Fruit fly (Drosophila melanogaster) whole organism, adult: ENCODE results near the gene Tpst.

Experiments
- CG11617 ChIP-seq: fragments of 200-800 bp; sonication (Bioruptor generic); optimal IDR thresholded peaks from 2 replicates; lab custom pipeline; 2017; ENCODE audit warnings: mild to moderate bottlenecking, missing biosample characterization, missing genetic modification reagents, missing genetic modification characterization
- CG12768 ChIP-seq: fragments of 200-800 bp; sonication (Bioruptor generic); optimal IDR thresholded peaks from 2 replicates; lab custom pipeline; 2017; ENCODE audit warnings: missing biosample characterization, missing genetic modification characterization, mild to moderate bottlenecking, moderate library complexity, missing genetic modification reagents
- CG14711 ChIP-seq: fragments of 200-800 bp; sonication (Bioruptor generic); optimal IDR thresholded peaks from 2 replicates; lab custom pipeline; 2018; ENCODE audit warnings: missing biosample characterization, mild to moderate bottlenecking, missing genetic modification characterization, moderate library complexity
- CG1620 ChIP-seq: fragments of 200-800 bp; sonication (Bioruptor generic); optimal IDR thresholded peaks from 2 replicates; lab custom pipeline; 2016; ENCODE audit warnings: missing biosample characterization, missing genetic modification characterization
- CG33017 ChIP-seq: fragments of 200-800 bp; sonication (Bioruptor generic); optimal IDR thresholded peaks from 2 replicates; lab custom pipeline; 2018; ENCODE audit warnings: missing biosample characterization, mild to moderate bottlenecking, missing genetic modification characterization, moderate library complexity
- CG5204 ChIP-seq: fragments of 200-800 bp; sonication (Bioruptor generic); optimal IDR thresholded peaks from 2 replicates; lab custom pipeline; 2016; ENCODE audit warnings: missing biosample characterization, missing genetic modification characterization
- CG7045 ChIP-seq: fragments of 200-800 bp; sonication (Bioruptor generic); optimal IDR thresholded peaks from 2 replicates; lab custom pipeline; 2017; ENCODE audit warnings: missing biosample characterization, mild to moderate bottlenecking, missing genetic modification characterization
- CG7101 ChIP-seq: fragments of 200-800 bp; sonication (Bioruptor generic); optimal IDR thresholded peaks from 2 replicates; lab custom pipeline; 2018; ENCODE audit warnings: missing biosample characterization, mild to moderate bottlenecking, missing genetic modification characterization, moderate library complexity
- Clk ChIP-seq: fragments of 200-800 bp; sonication (Bioruptor generic); optimal IDR thresholded peaks from 2 replicates; lab custom pipeline; 2017; ENCODE audit warnings: missing biosample characterization, missing genetic modification characterization
- Crg-1 ChIP-seq: fragments of 200-800 bp; sonication (Bioruptor generic); optimal IDR thresholded peaks from 2 replicates; lab custom pipeline; 2016; ENCODE audit warnings: missing biosample characterization, missing genetic modification characterization
- Hr96 ChIP-seq: fragments of 200-800 bp; sonication (Bioruptor generic); optimal IDR thresholded peaks from 2 replicates; lab custom pipeline; 2016; ENCODE audit warnings: missing biosample characterization, missing genetic modification characterization
- Mnt ChIP-seq: fragments of 200-800 bp; sonication (Bioruptor generic); optimal IDR thresholded peaks from 2 replicates; lab custom pipeline; 2016; ENCODE audit warnings: missing biosample characterization, mild to moderate bottlenecking, missing genetic modification characterization
- bab1 ChIP-seq: fragments of 200-800 bp; sonication (Bioruptor generic); optimal IDR thresholded peaks from 3 replicates; lab custom pipeline; 2019; ENCODE audit warnings: missing biosample characterization, mild to moderate bottlenecking, missing genetic modification characterization, moderate library complexity
- cic ChIP-seq: fragments of 200-800 bp; sonication (Bioruptor generic); optimal IDR thresholded peaks from 2 replicates; lab custom pipeline; 2017; ENCODE audit warnings: missing biosample characterization, mild to moderate bottlenecking, missing genetic modification characterization, moderate library complexity
- cnc ChIP-seq, 2 experiments: fragments of >200 bp; optimal IDR thresholded peaks; 2 replicates each; lab custom pipeline; 2017
- kay ChIP-seq: fragments of 200-800 bp; sonication (Bioruptor generic); peaks from one replicate; lab custom pipeline; 2016; ENCODE audit warnings: missing biosample characterization, missing genetic modification characterization, borderline replicate concordance
- ovo ChIP-seq: fragments of 200-800 bp; sonication (Bioruptor generic); optimal IDR thresholded peaks from 2 replicates; lab custom pipeline; 2016; ENCODE audit warnings: missing biosample characterization, missing genetic modification characterization
- pad ChIP-seq: fragments of 200-800 bp; sonication (Bioruptor generic); optimal IDR thresholded peaks from 3 replicates; lab custom pipeline; 2017; ENCODE audit warnings: missing biosample characterization, missing genetic modification characterization, mild to moderate bottlenecking, moderate library complexity, missing genetic modification reagents
- tj ChIP-seq: fragments of 200-800 bp; sonication (Bioruptor generic); optimal IDR thresholded peaks from 3 replicates; lab custom pipeline; 2017; ENCODE audit warnings: missing biosample characterization, mild to moderate bottlenecking, missing genetic modification characterization, moderate library complexity
- toe ChIP-seq: fragments of 200-800 bp; sonication (Bioruptor generic); optimal IDR thresholded peaks from 2 replicates; lab custom pipeline; 2016; ENCODE audit warnings: missing biosample characterization, missing genetic modification characterization

The Tpst gene

DNA sequence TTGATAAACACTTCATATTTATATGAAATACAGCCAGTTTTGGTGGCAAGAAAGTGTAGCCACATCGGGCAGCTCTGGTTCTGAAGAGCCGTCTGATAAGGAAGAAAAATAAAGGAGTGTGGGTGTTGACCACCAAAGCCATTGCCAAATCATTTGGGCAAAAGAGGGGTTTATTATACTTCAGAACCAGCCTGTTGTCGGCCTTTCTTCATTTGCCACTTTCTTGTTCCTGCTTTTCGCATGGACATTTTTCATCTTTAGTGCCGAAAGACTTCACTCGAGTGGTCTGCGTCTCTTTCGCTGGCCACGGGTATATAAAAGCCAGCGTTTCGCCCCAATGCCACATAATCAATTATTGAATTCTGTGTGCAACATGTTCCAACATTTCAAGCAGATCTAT lies 29.5 kb upstream of the Tpst start, which contains the start of gene CG15756:
TSS of gene CG15756 (plus strand) at position 301 of the 400 bp plus-strand sequence.
- TF ChIP-seq CG7101 (tag; lab: Kevin White, UChicago), result no peak
- no peak for TF ChIP-seq CG14711 (tag; lab: Kevin White, UChicago)
- TF ChIP-seq CG1620 (GFP tag; lab: Kevin White, UChicago), result no peak
- TF ChIP-seq Crg-1 (GFP tag; lab: Kevin White, UChicago), result no peak
- TF ChIP-seq ovo (GFP tag; lab: Kevin White, UChicago), result no peak

DNA sequence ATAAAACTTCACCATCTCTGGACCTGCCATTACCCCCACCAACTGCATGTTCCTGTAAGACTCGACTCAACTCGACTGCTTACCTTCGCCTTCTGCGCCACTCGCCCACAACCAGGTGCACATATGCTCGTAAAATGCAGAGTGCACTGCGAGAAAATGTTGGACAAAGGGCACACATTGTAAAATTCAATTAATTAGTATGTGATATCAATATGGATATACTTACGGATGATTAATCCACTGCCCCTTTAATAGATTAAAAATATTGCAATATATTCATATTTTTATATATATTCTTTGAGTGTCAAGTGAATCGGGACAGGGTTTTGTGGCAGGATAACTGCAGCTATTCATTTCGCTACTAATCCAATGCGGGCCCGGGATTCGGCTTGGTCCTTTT lies 26.8 kb upstream of the Tpst start:
- TF ChIP-seq Mnt (GFP tag; lab: Kevin White, UChicago) (no peak), Crg-1 (GFP tag; lab: Kevin White, UChicago) (no peak), CG11617 (no peak), CG7101 (tag; lab: Kevin White, UChicago) (no peak), pad (GFP tag; lab: Kevin White, UChicago) (no peak), CG14711 (tag; lab: Kevin White, UChicago) (no peak), CG1620 (GFP tag; lab: Kevin White, UChicago) (no peak), Hr96 (no peak), CG7045 (no peak), cnc (optimal IDR thresholded peaks at IDR 0.05; lab: Kevin White, UChicago) (no peak), CG5204 (GFP tag; lab: Kevin White, UChicago) (no peak)

DNA sequence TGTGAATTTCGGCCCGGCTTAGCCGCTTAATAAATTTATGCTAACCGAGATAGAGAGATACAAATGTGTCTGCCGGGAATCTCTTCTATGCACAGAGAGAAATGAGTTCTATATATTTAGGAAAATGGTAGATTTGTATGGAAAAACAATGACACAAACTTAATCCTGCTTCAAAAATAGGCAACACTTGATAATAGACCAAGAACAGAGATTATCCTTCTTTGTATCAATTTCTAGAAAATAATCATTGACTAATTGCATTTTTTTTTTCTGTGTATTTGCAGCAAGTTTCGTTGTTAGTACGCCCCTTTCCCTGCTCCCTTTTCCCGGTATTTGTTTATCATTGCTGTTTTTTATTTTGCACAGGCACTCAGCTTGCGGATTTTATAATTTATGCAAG lies 24.2 kb upstream of the Tpst start:
- TF ChIP-seq CG1620 (GFP tag; lab: Kevin White, UChicago) (no peak), CG12768 (GFP tag; lab: Kevin White, UChicago) (no peak), CG5204 (GFP tag; lab: Kevin White, UChicago) (no peak), Clk (GFP tag; lab: Kevin White, UChicago) (no peak), cic (GFP tag; lab: Kevin White, UChicago) (no peak), CG14711 (tag; lab: Kevin White, UChicago) (no peak), Hr96 (no peak), toe (GFP tag; lab: Kevin White, UChicago) (no peak), Mnt (GFP tag; lab: Kevin White, UChicago) (no peak)

DNA sequence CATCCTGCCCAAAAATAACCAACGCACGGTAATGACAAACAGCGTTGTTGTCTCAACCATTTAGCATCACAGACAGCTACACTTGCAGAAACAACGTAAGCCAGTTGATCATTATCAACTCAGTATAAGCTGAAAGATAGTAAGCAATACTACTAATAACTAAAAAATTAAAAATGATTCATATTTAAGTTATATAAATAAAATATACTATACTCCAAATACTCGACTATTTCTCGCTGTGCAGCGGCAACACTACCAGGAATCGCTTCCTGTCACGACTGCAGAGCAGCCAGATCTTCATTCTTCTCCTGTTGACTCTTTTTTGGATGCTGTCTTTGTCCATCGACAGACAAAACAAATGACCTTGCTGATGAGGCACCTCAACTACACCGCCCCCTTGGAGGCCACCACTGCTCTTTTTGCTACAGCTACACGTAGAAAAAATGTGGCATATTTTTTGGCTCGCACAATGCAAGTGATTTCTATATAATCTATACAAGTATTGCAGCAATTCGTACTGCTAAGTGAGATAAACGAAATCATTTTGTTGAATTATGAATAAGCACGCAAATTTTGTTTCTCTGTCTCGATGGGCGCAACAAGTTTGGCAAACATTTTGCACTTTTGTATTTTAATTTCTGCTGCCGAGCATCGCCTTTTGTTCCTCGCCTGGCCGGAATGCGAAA lies 22.6 kb upstream of the Tpst start:
- TF ChIP-seq CG11617 (no peak), Crg-1 (GFP tag; lab: Kevin White, UChicago) (no peak), CG7101 (tag; lab: Kevin White, UChicago) (no peak), Hr96 (no peak), Clk (GFP tag; lab: Kevin White, UChicago) (no peak), cnc (optimal IDR thresholded peaks at IDR 0.05; lab: Kevin White, UChicago) (no peak)

DNA sequence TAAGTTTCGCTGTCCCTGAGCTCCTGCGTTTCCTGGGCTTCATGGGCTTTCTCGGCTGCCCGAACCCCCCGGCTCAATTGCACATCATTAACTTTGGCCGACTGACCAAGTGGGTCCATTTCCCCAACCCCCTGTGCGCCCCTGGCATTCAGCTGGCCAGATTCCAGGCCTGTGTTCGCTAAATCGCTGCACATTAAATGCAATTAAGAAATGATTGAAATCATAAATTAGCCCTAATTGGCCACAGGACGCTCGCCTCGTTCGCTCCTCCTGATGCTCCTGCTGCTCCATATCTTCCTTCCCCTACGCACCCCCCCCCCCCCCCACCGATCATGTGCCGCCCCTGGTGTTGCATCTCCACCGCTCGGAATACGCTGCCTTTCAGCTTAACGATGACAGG lies 21.5 kb upstream of the Tpst start:
- TF ChIP-seq CG12768 (GFP tag; lab: Kevin White, UChicago) (no peak), cic (GFP tag; lab: Kevin White, UChicago) (no peak), toe (GFP tag; lab: Kevin White, UChicago) (no peak), bab1 (no peak), Mnt (GFP tag; lab: Kevin White, UChicago) (no peak), tj (GFP tag; lab: Kevin White, UChicago) (no peak), CG33017 (tag; lab: Kevin White, UChicago) (no peak), Crg-1 (GFP tag; lab: Kevin White, UChicago) (no peak), CG7101 (tag; lab: Kevin White, UChicago) (no peak), CG11617 (no peak), Hr96 (no peak), ovo (GFP tag; lab: Kevin White, UChicago) (no peak), cnc (optimal IDR thresholded peaks at IDR 0.05; lab: Kevin White, UChicago) (no peak), Clk (GFP tag; lab: Kevin White, UChicago) (no peak), CG14711 (tag; lab: Kevin White, UChicago) (no peak), CG7045 (no peak)

DNA sequence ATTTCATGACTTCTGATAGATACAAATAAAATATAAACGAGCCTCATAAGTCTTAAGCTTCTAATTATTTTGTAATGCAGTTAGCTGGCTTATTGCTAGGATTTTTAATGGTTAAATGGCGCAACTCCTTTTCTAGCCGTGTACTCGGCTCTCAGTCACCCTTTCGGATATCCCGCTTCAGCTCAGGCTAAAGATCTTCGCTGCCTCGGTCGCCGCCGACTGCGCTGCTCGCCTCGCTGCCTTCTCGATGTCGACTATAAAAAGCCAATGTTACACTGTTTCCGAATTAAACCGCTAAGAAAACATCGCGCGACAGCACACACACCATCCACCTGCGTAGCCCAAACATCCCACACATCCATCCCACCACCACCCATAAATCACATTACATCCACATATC lies 20.3 kb upstream of the Tpst start, which contains the start of gene Cpr12A:
TSS of gene Cpr12A (plus strand) at position 301 of the 400 bp plus-strand sequence.
- TF ChIP-seq CG7045 (no peak), tj (GFP tag; lab: Kevin White, UChicago) (no peak), kay (GFP tag; lab: Kevin White, UChicago) (no peak), cic (GFP tag; lab: Kevin White, UChicago) (no peak), CG33017 (tag; lab: Kevin White, UChicago) (no peak), toe (GFP tag; lab: Kevin White, UChicago) (no peak), cnc (optimal IDR thresholded peaks at IDR 0.05; lab: Kevin White, UChicago) (no peak)

DNA sequence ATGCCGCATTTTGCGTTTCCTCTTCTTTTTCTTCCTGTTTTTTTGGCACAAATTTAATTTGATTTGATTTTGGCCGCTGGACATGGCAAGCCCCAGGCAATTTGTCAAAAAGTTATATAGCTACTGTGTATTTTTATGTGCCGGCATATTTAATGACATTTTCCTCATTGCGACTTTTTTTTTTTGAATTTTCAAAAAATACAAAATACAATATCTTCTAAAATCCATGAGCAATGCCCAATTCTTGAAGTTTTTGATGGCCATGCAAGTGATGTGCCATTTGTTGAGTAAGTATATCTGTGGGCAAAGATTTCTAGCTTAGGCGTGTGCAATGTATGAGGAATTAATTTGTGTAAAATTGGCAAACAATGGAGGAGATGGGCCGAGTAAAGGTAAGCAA lies 7.9 kb upstream of the Tpst start, which contains the start of gene CG11816:
TSS of gene CG11816 (minus strand) at position 101 of the 400 bp plus-strand sequence.
- no peak for TF ChIP-seq ovo (GFP tag; lab: Kevin White, UChicago)
- TF ChIP-seq pad (GFP tag; lab: Kevin White, UChicago), result no peak
- no peak for TF ChIP-seq toe (GFP tag; lab: Kevin White, UChicago)
- no peak for TF ChIP-seq CG12768 (GFP tag; lab: Kevin White, UChicago)
- no peak for TF ChIP-seq CG7045
- TF ChIP-seq CG11617, result no peak
- no peak for TF ChIP-seq Crg-1 (GFP tag; lab: Kevin White, UChicago)
- TF ChIP-seq cnc (optimal IDR thresholded peaks at IDR 0.05; lab: Kevin White, UChicago), result no peak
